Worm (Caenorhabditis elegans) whole organism, L3 larva: ENCODE data around the gene fkh-3.
A peak's percentile ranks its signal among the peaks of the same experiment; 100 is the strongest.

ENCODE experiments used
- R02D3.7 ChIP-seq: fragments of 150-350 bp; optimal IDR thresholded peaks from 2 replicates; lab custom pipeline; 2014; ENCODE audit warnings: missing biosample characterization, missing genetic modification characterization
- aly-2 ChIP-seq: fragments of 150-350 bp; optimal IDR thresholded peaks from 2 replicates; lab custom pipeline; 2014; ENCODE audit warnings: missing biosample characterization, missing genetic modification characterization
- ama-1 ChIP-seq: fragments of 150-350 bp; optimal IDR thresholded peaks from 2 replicates; lab custom pipeline; 2018
- ceh-16 ChIP-seq: sonication (generic microtip); optimal IDR thresholded peaks from 2 replicates; lab custom pipeline; 2017; ENCODE audit warnings: missing biosample characterization, missing genetic modification characterization
- ceh-28 ChIP-seq: fragments of 150-350 bp; optimal IDR thresholded peaks from 2 replicates; lab custom pipeline; 2014; ENCODE audit warnings: missing biosample characterization, missing genetic modification reagents, missing genetic modification characterization
- ceh-82 ChIP-seq: fragments of 150-350 bp; optimal IDR thresholded peaks from 2 replicates; lab custom pipeline; 2014; ENCODE audit warnings: missing biosample characterization, missing genetic modification characterization
- ceh-9 ChIP-seq: sonication (generic microtip); optimal IDR thresholded peaks from 2 replicates; lab custom pipeline; 2018; ENCODE audit warnings: missing biosample characterization, missing genetic modification characterization
- daf-12 ChIP-seq: fragments of 150-350 bp; optimal IDR thresholded peaks from 2 replicates; lab custom pipeline; 2014; ENCODE audit warnings: missing biosample characterization, missing genetic modification reagents, missing genetic modification characterization
- egl-27 ChIP-seq: sonication (generic microtip); optimal IDR thresholded peaks from 4 replicates; lab custom pipeline; 2017; ENCODE audit warnings: missing biosample characterization, missing genetic modification reagents, missing genetic modification characterization
- egl-5 ChIP-seq: fragments of 150-350 bp; optimal IDR thresholded peaks from 2 replicates; lab custom pipeline; 2017; ENCODE audit warnings: missing biosample characterization, missing genetic modification reagents, missing genetic modification characterization, inconsistent platforms
- elt-2 ChIP-seq: sonication (generic microtip); optimal IDR thresholded peaks from 2 replicates; lab custom pipeline; 2016; ENCODE audit warnings: missing genetic modification reagents, mild to moderate bottlenecking, missing genetic modification characterization, missing compliant biosample characterization
- elt-3 ChIP-seq, 3 experiments: fragments of 150-350 bp in 1 of 3; sonication (generic microtip) in 2 of 3; optimal IDR thresholded peaks; 2 replicates in 2 of 3; 4 replicates in 1 of 3; lab custom pipeline; 2014 to 2017; ENCODE audit warnings: missing biosample characterization in 3 of 3, missing genetic modification characterization in 3 of 3
- eor-1 ChIP-seq, 2 experiments: fragments of 150-350 bp; optimal IDR thresholded peaks; 2 replicates each; lab custom pipeline; 2014 to 2018; ENCODE audit warnings: missing biosample characterization in 2 of 2, missing genetic modification characterization in 2 of 2
- fkh-10 ChIP-seq: sonication (generic microtip); optimal IDR thresholded peaks from 2 replicates; lab custom pipeline; 2017; ENCODE audit warnings: missing biosample characterization, missing genetic modification reagents, missing genetic modification characterization
- fkh-2 ChIP-seq: fragments of 150-350 bp; optimal IDR thresholded peaks from 2 replicates; lab custom pipeline; 2014; ENCODE audit warnings: missing biosample characterization, missing genetic modification reagents, missing genetic modification characterization
- hmg-11 ChIP-seq: sonication (generic microtip); optimal IDR thresholded peaks from 2 replicates; lab custom pipeline; 2016; ENCODE audit warnings: missing genetic modification characterization, missing compliant biosample characterization
- jun-1 ChIP-seq: fragments of 150-350 bp; optimal IDR thresholded peaks from 2 replicates; lab custom pipeline; 2014; ENCODE audit warnings: missing biosample characterization, missing genetic modification reagents, missing genetic modification characterization
- lsy-12 ChIP-seq: sonication (generic microtip); optimal IDR thresholded peaks from 2 replicates; lab custom pipeline; 2016; ENCODE audit warnings: mild to moderate bottlenecking, missing genetic modification characterization, missing compliant biosample characterization
- mml-1 ChIP-seq: fragments of 150-350 bp; sonication (generic microtip); optimal IDR thresholded peaks from 3 replicates; lab custom pipeline; 2014; ENCODE audit warnings: missing biosample characterization, missing genetic modification characterization
- nfya-1 ChIP-seq: sonication (generic microtip); optimal IDR thresholded peaks from 2 replicates; lab custom pipeline; 2017; ENCODE audit warnings: missing genetic modification characterization, mild to moderate bottlenecking, missing compliant biosample characterization, antibody characterized with exemption, moderate library complexity; ENCODE audit not compliant: insufficient read depth
- nhr-12 ChIP-seq: fragments of 150-350 bp; optimal IDR thresholded peaks from 2 replicates; lab custom pipeline; 2014; ENCODE audit warnings: missing biosample characterization, missing genetic modification characterization
- nhr-23 ChIP-seq: fragments of 150-350 bp; optimal IDR thresholded peaks from 2 replicates; lab custom pipeline; 2014; ENCODE audit warnings: missing biosample characterization, missing genetic modification reagents, missing genetic modification characterization
- nhr-237 ChIP-seq: fragments of 150-350 bp; optimal IDR thresholded peaks from 2 replicates; lab custom pipeline; 2014; ENCODE audit warnings: missing biosample characterization, missing genetic modification characterization
- nhr-28 ChIP-seq: fragments of 150-350 bp; optimal IDR thresholded peaks from 2 replicates; lab custom pipeline; 2014; ENCODE audit warnings: missing biosample characterization, missing genetic modification characterization
- nhr-67 ChIP-seq: fragments of 150-350 bp; optimal IDR thresholded peaks from 2 replicates; lab custom pipeline; 2014; ENCODE audit warnings: missing biosample characterization, missing genetic modification characterization
- nhr-76 ChIP-seq: fragments of 150-350 bp; sonication (generic microtip); optimal IDR thresholded peaks from 5 replicates; lab custom pipeline; 2014; ENCODE audit warnings: missing biosample characterization, missing genetic modification characterization
- nhr-77 ChIP-seq: fragments of 150-350 bp; optimal IDR thresholded peaks from 2 replicates; lab custom pipeline; 2014; ENCODE audit warnings: missing biosample characterization, missing genetic modification characterization
- pha-4 ChIP-seq: fragments of 150-350 bp; optimal IDR thresholded peaks from 2 replicates; lab custom pipeline; 2014; ENCODE audit warnings: missing biosample characterization, missing genetic modification reagents, missing genetic modification characterization
- pqm-1 ChIP-seq: fragments of 150-350 bp; optimal IDR thresholded peaks from 2 replicates; lab custom pipeline; 2017; ENCODE audit warnings: missing biosample characterization, missing genetic modification characterization, inconsistent platforms
- sea-2 ChIP-seq: fragments of 150-350 bp; sonication (generic microtip); optimal IDR thresholded peaks from 4 replicates; lab custom pipeline; 2014; ENCODE audit warnings: missing biosample characterization, missing genetic modification reagents, missing genetic modification characterization
- skn-1 ChIP-seq: fragments of 150-350 bp; optimal IDR thresholded peaks from 2 replicates; lab custom pipeline; 2014; ENCODE audit warnings: missing biosample characterization, missing genetic modification characterization
- snpc-4 ChIP-seq: fragments of 150-350 bp; optimal IDR thresholded peaks from 2 replicates; lab custom pipeline; 2014; ENCODE audit warnings: missing biosample characterization, missing genetic modification characterization
- tbx-2 ChIP-seq: sonication (generic microtip); optimal IDR thresholded peaks from 2 replicates; lab custom pipeline; 2016; ENCODE audit warnings: mild to moderate bottlenecking, missing genetic modification characterization, missing compliant biosample characterization
- unc-62 ChIP-seq: fragments of 150-350 bp; sonication (generic microtip); optimal IDR thresholded peaks from 4 replicates; lab custom pipeline; 2014; ENCODE audit warnings: missing biosample characterization, missing genetic modification reagents, missing genetic modification characterization
- zag-1 ChIP-seq: fragments of 150-350 bp; optimal IDR thresholded peaks from 2 replicates; lab custom pipeline; 2014; ENCODE audit warnings: missing biosample characterization, missing genetic modification characterization
- ztf-11 ChIP-seq: fragments of 150-350 bp; optimal IDR thresholded peaks from 2 replicates; lab custom pipeline; 2014; ENCODE audit warnings: missing biosample characterization, missing genetic modification characterization
- ztf-4 ChIP-seq: fragments of 150-350 bp; optimal IDR thresholded peaks from 2 replicates; lab custom pipeline; 2014; ENCODE audit warnings: missing biosample characterization, missing genetic modification characterization

Gene fkh-3

DNA sequence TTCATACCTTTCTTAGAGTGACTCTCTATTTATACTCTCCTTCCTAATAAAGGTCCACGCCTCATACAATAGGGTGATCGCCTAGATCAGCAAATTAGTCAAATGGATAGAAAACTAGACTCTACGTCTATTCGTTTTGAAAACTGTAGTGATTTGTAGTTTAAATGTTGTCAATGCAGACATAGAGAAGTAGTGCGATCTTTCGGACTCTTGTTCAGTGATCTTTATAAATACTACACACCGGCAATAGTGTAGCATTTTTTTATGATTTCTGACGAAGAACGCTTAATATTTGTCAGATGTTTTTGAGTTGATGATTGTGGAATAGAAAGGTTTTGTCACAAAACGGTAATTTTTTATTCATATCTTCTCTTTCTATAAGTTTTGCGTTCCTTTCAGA, 11.9 kb downstream of the fkh-3 start:
- no peak for TF ChIP-seq fkh-10
- TF ChIP-seq nhr-76 (tag; lab: Kevin White, UChicago), result no peak
- peak; percentile 4 for TF ChIP-seq elt-2 (tag; lab: Kevin White, UChicago)

DNA sequence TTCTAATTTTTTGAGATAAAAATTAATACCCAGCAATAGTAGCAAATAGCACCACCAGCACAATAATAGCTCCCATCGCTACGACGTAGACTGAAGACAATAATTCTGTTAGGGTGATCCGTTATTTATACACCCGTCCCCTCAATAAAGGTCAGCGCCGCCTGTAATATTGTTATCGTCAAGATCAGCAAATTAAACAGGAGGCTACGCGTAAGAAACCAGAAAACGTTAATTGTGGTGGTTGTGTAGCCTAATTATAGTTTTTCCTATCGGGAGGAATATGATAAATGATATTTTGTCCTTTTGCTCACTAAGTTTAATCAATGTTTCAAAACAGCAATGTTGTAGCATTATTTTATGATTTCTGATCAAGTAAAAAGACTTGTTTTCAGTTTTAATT, 13.7 kb downstream of the fkh-3 start, which contains the start of the genes cyp-13B1 and C29F7.1:
Gene cyp-13B1, minus strand, starts transcription at position 101 of the 400 bp plus-strand sequence.
Gene C29F7.1, plus strand, starts transcription at position 394 of the 400 bp plus-strand sequence.
- TF ChIP-seq pqm-1 (tag; lab: Kevin White, UChicago) (peak; percentile 50), R02D3.7 (tag; lab: Kevin White, UChicago) (no peak), zag-1 (tag; lab: Kevin White, UChicago) (no peak), elt-2 (tag; lab: Kevin White, UChicago) (peak; percentile 47)

DNA sequence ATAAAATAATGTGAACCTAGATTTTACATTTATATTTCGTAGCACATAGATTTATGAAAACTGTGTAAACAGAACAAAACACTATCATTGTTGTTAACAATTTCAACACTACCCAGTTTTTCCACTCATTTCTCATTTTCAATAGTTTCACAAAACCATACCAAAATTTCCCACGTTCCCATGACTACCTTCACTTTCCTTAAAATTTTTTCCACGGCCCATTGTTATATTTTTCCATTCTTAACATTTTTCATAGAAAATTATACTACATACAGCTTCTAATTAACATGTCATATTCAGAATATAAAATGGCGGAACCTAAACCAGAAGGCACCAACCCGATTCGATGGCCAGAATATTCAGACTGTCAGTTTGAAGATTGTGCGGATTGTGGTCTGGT, 21.5 kb downstream of the fkh-3 start, which contains the start of gene F02C12.1:
Gene F02C12.1, plus strand, starts transcription at position 301 of the 400 bp plus-strand sequence.
- no peak for TF ChIP-seq ceh-16 (tag; lab: Kevin White, UChicago)
- no peak for TF ChIP-seq ceh-9 (tag; lab: Kevin White, UChicago)
- TF ChIP-seq sea-2 (GFP tag; lab: Kevin White, UChicago), result no peak
- no peak for TF ChIP-seq mml-1
- TF ChIP-seq daf-12, result no peak
- no peak for TF ChIP-seq ceh-28 (tag; lab: Kevin White, UChicago)
- TF ChIP-seq nhr-237 (tag; lab: Kevin White, UChicago), result no peak

DNA sequence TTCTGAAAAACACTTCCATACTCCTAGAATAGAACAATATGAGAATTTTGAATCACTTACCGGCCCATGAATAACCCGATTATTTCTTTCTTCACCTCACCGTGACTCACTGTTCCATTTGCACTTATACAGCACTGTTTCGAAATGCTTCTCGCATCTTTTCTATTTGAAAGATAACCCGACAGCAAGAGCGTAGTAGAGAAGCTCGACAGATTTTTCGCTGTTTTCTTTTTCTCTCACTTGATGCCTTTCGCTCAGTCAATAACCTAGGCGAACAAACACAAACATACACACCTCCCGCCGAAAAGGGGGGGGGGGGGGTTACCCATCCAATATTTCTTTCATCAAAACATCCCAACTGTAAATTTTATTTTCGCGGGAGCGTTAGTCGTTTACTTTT, 21.9 kb downstream of the fkh-3 start:
- peak; percentile 90 for TF ChIP-seq pha-4 (tag; lab: Kevin White, UChicago)
- no peak for TF ChIP-seq ceh-9 (tag; lab: Kevin White, UChicago)
- peak; percentile 62 for TF ChIP-seq pqm-1 (tag; lab: Kevin White, UChicago)
- TF ChIP-seq egl-5 (tag; lab: Kevin White, UChicago), result no peak
- TF ChIP-seq ztf-4 (tag; lab: Kevin White, UChicago), result no peak
- no peak for TF ChIP-seq ceh-16 (tag; lab: Kevin White, UChicago)
- TF ChIP-seq fkh-10, result no peak
- TF ChIP-seq nhr-67 (tag; lab: Kevin White, UChicago), result no peak
- no peak for TF ChIP-seq skn-1 (tag; lab: Kevin White, UChicago)
- TF ChIP-seq daf-12, result no peak
- no peak for TF ChIP-seq nhr-76 (tag; lab: Kevin White, UChicago)
- TF ChIP-seq aly-2 (tag; lab: Kevin White, UChicago), result no peak
- no peak for TF ChIP-seq egl-27 (tag; lab: Kevin White, UChicago)
- no peak for TF ChIP-seq nhr-23 (tag; lab: Kevin White, UChicago)
- no peak for TF ChIP-seq hmg-11 (tag; lab: Kevin White, UChicago)
- no peak for TF ChIP-seq unc-62
- TF ChIP-seq ztf-11, result no peak
- no peak for TF ChIP-seq zag-1 (tag; lab: Kevin White, UChicago)
- no peak for TF ChIP-seq nhr-237 (tag; lab: Kevin White, UChicago)
- no peak for TF ChIP-seq snpc-4 (tag; lab: Kevin White, UChicago)
- no peak for TF ChIP-seq ceh-82 (tag; lab: Kevin White, UChicago)
- TF ChIP-seq elt-2 (tag; lab: Kevin White, UChicago), result peak; percentile 43
- no peak for TF ChIP-seq jun-1 (tag; lab: Kevin White, UChicago)
- TF ChIP-seq nhr-12, result no peak
- TF ChIP-seq eor-1 (tag; optimal IDR thresholded peaks at IDR 0.05; lab: Kevin White, UChicago), result no peak
- peak; percentile 3 for TF ChIP-seq nfya-1 (tag; lab: Kevin White, UChicago)
- TF ChIP-seq nhr-77 (tag; lab: Kevin White, UChicago), result no peak
- TF ChIP-seq lsy-12 (tag; lab: Kevin White, UChicago), result no peak
- TF ChIP-seq fkh-2 (tag; lab: Kevin White, UChicago), result no peak
- no peak for TF ChIP-seq elt-3 (tag; optimal IDR thresholded peaks at IDR 0.05; lab: Kevin White, UChicago)
- TF ChIP-seq R02D3.7 (tag; lab: Kevin White, UChicago), result no peak
- no peak for TF ChIP-seq tbx-2
- no peak for TF ChIP-seq nhr-28 (tag; lab: Kevin White, UChicago)
- no peak for TF ChIP-seq ama-1 (lab: Kevin White, UChicago)
